Fruit fly (Drosophila melanogaster): ENCODE measurements around the gene Hmu.

Gene Hmu

dm6 chr3R:27288202-27289135 lies at the start of gene Hmu, which contains the start of gene bigmax (continued):
- TF ChIP-seq PHDP (tag; optimal IDR thresholded peaks at IDR 0.05) (peak; percentile 87), cg (GFP tag; optimal IDR thresholded peaks at IDR 0.05) (no peak), CG10979 (tag; optimal IDR thresholded peaks at IDR 0.05) (peak; percentile 69), oc (tag; optimal IDR thresholded peaks at IDR 0.05) (peak; percentile 73), vnd (GFP tag; IDR thresholded peaks at IDR 0.05; ENCODE audit: partially characterized antibody) (peak; percentile 88), CG33213 (GFP tag; optimal IDR thresholded peaks at IDR 0.05) (peak; percentile 86), pum (GFP tag; optimal IDR thresholded peaks at IDR 0.05) (peak; percentile 85), tup (GFP tag; optimal IDR thresholded peaks at IDR 0.05) (peak; percentile 16), dmrt11E (tag; optimal IDR thresholded peaks at IDR 0.05) (peak; percentile 72), Xbp1 (GFP tag; optimal IDR thresholded peaks at IDR 0.05) (peak; percentile 92), hbn (GFP tag; IDR thresholded peaks at IDR 0.05; ENCODE audit: partially characterized antibody) (peak; percentile 94), CG12236 (GFP tag; optimal IDR thresholded peaks at IDR 0.05) (peak; percentile 64), Sry-δ (GFP tag; optimal IDR thresholded peaks at IDR 0.05) (peak; percentile 99), CG13894 (tag; optimal IDR thresholded peaks at IDR 0.05) (peak; percentile 90), CG1603 (tag; optimal IDR thresholded peaks at IDR 0.05) (peak; percentile 91), CG10543 (GFP tag; optimal IDR thresholded peaks at IDR 0.05) (peak; percentile 79), CG8359 (GFP tag; optimal IDR thresholded peaks at IDR 0.05; ENCODE audit: borderline replicate concordance) (no peak), CG12071 (GFP tag; optimal IDR thresholded peaks at IDR 0.05) (peak; percentile 67), Hand (GFP tag; optimal IDR thresholded peaks at IDR 0.05) (peak; percentile 17), Xrp1 (GFP tag; IDR thresholded peaks at IDR 0.05) (peak; percentile 87), CG9817 (tag; optimal IDR thresholded peaks at IDR 0.05) (peak; percentile 88), maf-S (GFP tag; optimal IDR thresholded peaks at IDR 0.05) (peak; percentile 84), otp (GFP tag; IDR thresholded peaks at IDR 0.05) (peak; percentile 71; the same call in 1 of the 3 replicates), Dip3 (GFP tag; optimal IDR thresholded peaks at IDR 0.05) (peak; percentile 85), CG6689 (GFP tag; IDR thresholded peaks at IDR 0.05) (peak; percentile 79), Dip2 (GFP tag; IDR thresholded peaks at IDR 0.05) (no peak), run (tag; optimal IDR thresholded peaks at IDR 0.05) (peak; percentile 14), CG5245 (GFP tag; optimal IDR thresholded peaks at IDR 0.05) (peak; percentile 53), caup (GFP tag; optimal IDR thresholded peaks at IDR 0.05; ENCODE audit: severe bottlenecking) (peak; percentile 81), lilli (GFP tag; optimal IDR thresholded peaks at IDR 0.05) (peak; percentile 94), CG8089 (GFP tag; optimal IDR thresholded peaks at IDR 0.05) (peak; percentile 72), br (optimal IDR thresholded peaks at IDR 0.05) (no peak), usp (GFP tag; optimal IDR thresholded peaks at IDR 0.05) (no peak), chinmo (GFP tag; IDR thresholded peaks at IDR 0.05; ENCODE audit: partially characterized antibody) (peak; percentile 81; the same call in 2 of the 4 replicates), Gsc (GFP tag; IDR thresholded peaks at IDR 0.05) (no peak), E2f2 (GFP tag; IDR thresholded peaks at IDR 0.05) (peak; percentile 61), HmgZ (tag; optimal IDR thresholded peaks at IDR 0.05) (peak; percentile 89), CG17361 (GFP tag; IDR thresholded peaks at IDR 0.05) (peak; percentile 86), D (optimal IDR thresholded peaks at IDR 0.05) (no peak), D (GFP tag; optimal IDR thresholded peaks at IDR 0.05) (peak; percentile 53), aop (GFP tag; IDR thresholded peaks at IDR 0.05) (no peak), CG8765 (GFP tag; IDR thresholded peaks at IDR 0.05) (peak; percentile 65), CG11695 (GFP tag; IDR thresholded peaks at IDR 0.05) (peak; percentile 78; the same call in 2 of the 3 replicates), NK7.1 (GFP tag; optimal IDR thresholded peaks at IDR 0.05) (peak; percentile 64), Hmx (GFP tag; optimal IDR thresholded peaks at IDR 0.05) (no peak), Fer2 (tag; optimal IDR thresholded peaks at IDR 0.05) (peak; percentile 71), CG17829 (tag; optimal IDR thresholded peaks at IDR 0.05) (peak; percentile 88), zen (tag; optimal IDR thresholded peaks at IDR 0.05) (peak; percentile 66), dm (GFP tag; optimal IDR thresholded peaks at IDR 0.05) (peak; percentile 86)

Measured in whole organism, embryonic.